Fruit fly (Drosophila melanogaster): Measurements from ENCODE around the gene CG6299.
A peak's percentile ranks its signal among the peaks of the same experiment; 100 is the strongest.

The CG6299 gene

dm6 chrX:15450327-15450644, 12.2 kb upstream of the CG6299 start:
- TF ChIP-seq Hr96 (GFP tag; optimal IDR thresholded peaks at IDR 0.05) = no peak
- TF ChIP-seq cnc (optimal IDR thresholded peaks at IDR 0.05) = peak in 1 of 2 experiments; percentile 18
- no peak for TF ChIP-seq tj (GFP tag; optimal IDR thresholded peaks at IDR 0.05)
- TF ChIP-seq ovo (GFP tag; optimal IDR thresholded peaks at IDR 0.05) = no peak
- TF ChIP-seq CG12768 (GFP tag; optimal IDR thresholded peaks at IDR 0.05) = no peak
- TF ChIP-seq CG11617 (GFP tag; optimal IDR thresholded peaks at IDR 0.05) = no peak
- no peak for TF ChIP-seq cic (GFP tag; optimal IDR thresholded peaks at IDR 0.05)
- peak; percentile 96 for TF ChIP-seq Mnt (GFP tag; optimal IDR thresholded peaks at IDR 0.05)

- TF ChIP-seq CG14711 (tag; optimal IDR thresholded peaks at IDR 0.05) = peak; percentile 43
- TF ChIP-seq toe (GFP tag; optimal IDR thresholded peaks at IDR 0.05) = peak; percentile 2
- TF ChIP-seq tj (GFP tag; optimal IDR thresholded peaks at IDR 0.05) = peak; percentile 59
- TF ChIP-seq CG1620 (GFP tag; optimal IDR thresholded peaks at IDR 0.05) = peak; percentile 1
- TF ChIP-seq Hr96 (GFP tag; optimal IDR thresholded peaks at IDR 0.05) = peak; percentile 21
- no peak for TF ChIP-seq CG5204 (GFP tag; optimal IDR thresholded peaks at IDR 0.05)
- TF ChIP-seq CG7101 (tag; optimal IDR thresholded peaks at IDR 0.05) = peak; percentile 67
- no peak for TF ChIP-seq CG12768 (GFP tag; optimal IDR thresholded peaks at IDR 0.05)
- TF ChIP-seq Mnt (GFP tag; optimal IDR thresholded peaks at IDR 0.05) = peak; percentile 81
- peak; percentile 71 for TF ChIP-seq CG11617 (GFP tag; optimal IDR thresholded peaks at IDR 0.05)
- peak; percentile 2 for TF ChIP-seq CG33017 (tag; optimal IDR thresholded peaks at IDR 0.05)
- peak; percentile 95 for TF ChIP-seq ovo (GFP tag; optimal IDR thresholded peaks at IDR 0.05)
- no peak for TF ChIP-seq kay (GFP tag; ENCODE audit: borderline replicate concordance)
- TF ChIP-seq pad (GFP tag; optimal IDR thresholded peaks at IDR 0.05) = peak; percentile 61
- peak; percentile 67 for TF ChIP-seq bab1 (GFP tag; optimal IDR thresholded peaks at IDR 0.05)
- no peak for TF ChIP-seq Crg-1 (GFP tag; optimal IDR thresholded peaks at IDR 0.05)
- peak; percentile 54 for TF ChIP-seq cic (GFP tag; optimal IDR thresholded peaks at IDR 0.05)
- no peak for TF ChIP-seq Clk (GFP tag; optimal IDR thresholded peaks at IDR 0.05)
- TF ChIP-seq cnc (optimal IDR thresholded peaks at IDR 0.05) = no peak
- TF ChIP-seq CG7045 (GFP tag; optimal IDR thresholded peaks at IDR 0.05) = peak; percentile 15
Measured at dm6 chrX:15453121-15453520, 9.4 kb upstream of the CG6299 start, which contains the start of gene CG11655. Gene CG11655, plus strand, starts transcription at chrX:15453471.

- TF ChIP-seq cic (GFP tag; optimal IDR thresholded peaks at IDR 0.05) (peak; percentile 5), toe (GFP tag; optimal IDR thresholded peaks at IDR 0.05) (no peak)
Measured at dm6 chrX:15464531-15464930, 2.0 kb downstream of the CG6299 start.

DNA sequence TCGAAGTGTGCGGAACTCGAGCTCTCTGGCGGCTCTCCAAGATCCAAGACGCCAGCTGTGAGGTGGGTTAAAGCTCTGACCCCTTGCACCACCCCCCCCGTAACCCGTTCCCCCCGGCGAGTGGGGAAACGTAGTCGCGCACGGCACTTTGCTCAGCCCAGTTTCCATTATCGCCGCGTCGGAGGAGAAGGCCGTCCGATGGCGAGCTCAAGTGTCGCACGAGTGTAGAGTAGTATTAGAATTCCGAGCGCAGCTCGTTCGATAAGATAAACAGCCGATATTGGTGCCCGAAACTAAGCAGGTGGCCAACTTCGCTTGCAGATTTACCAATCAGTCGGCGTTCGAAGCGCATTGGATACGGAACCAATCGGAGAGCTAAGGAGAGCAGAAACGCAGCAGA, 2.9 kb downstream of the CG6299 start:
- TF ChIP-seq cnc (optimal IDR thresholded peaks at IDR 0.05) (no peak), CG7101 (tag; optimal IDR thresholded peaks at IDR 0.05) (no peak), pad (GFP tag; optimal IDR thresholded peaks at IDR 0.05) (peak; percentile 97), toe (GFP tag; optimal IDR thresholded peaks at IDR 0.05) (no peak), cic (GFP tag; optimal IDR thresholded peaks at IDR 0.05) (peak; percentile 26), Hr96 (GFP tag; optimal IDR thresholded peaks at IDR 0.05) (no peak), CG5204 (GFP tag; optimal IDR thresholded peaks at IDR 0.05) (no peak), kay (GFP tag; ENCODE audit: borderline replicate concordance) (no peak), Mnt (GFP tag; optimal IDR thresholded peaks at IDR 0.05) (peak; percentile 15), ovo (GFP tag; optimal IDR thresholded peaks at IDR 0.05) (no peak), bab1 (GFP tag; optimal IDR thresholded peaks at IDR 0.05) (no peak), CG7045 (GFP tag; optimal IDR thresholded peaks at IDR 0.05) (no peak), tj (GFP tag; optimal IDR thresholded peaks at IDR 0.05) (no peak), CG33017 (tag; optimal IDR thresholded peaks at IDR 0.05) (no peak), CG14711 (tag; optimal IDR thresholded peaks at IDR 0.05) (no peak), Crg-1 (GFP tag; optimal IDR thresholded peaks at IDR 0.05) (no peak)

DNA sequence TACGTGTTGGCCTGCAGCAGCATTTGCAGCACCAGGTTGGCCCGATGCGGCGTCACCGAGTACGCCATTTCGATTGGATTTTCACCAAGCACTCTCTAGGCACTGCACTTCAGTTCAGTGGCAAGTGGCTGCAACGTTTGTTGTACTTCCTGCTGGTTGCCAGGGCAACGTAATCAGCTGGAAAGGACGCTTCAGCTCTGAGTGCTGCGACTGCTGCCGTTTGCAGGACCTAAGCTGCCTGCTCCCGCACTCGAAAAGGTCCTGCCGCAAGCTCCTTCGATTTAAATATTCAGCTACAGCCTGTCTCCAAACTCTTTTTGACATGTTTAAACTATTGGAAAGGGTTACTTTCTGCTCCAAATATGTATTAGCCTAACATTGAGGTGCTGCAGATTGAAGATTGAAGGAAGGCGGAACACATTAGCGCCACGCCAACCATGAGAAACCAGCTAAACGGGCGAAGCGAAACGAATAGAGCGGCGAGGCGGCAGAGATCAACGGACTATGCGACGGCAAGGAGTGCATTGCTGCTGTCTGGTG, 5.0 kb downstream of the CG6299 start, which contains the start of the genes CG15642 and CG15641:
Gene CG15642 (minus strand): TSS at position 356 of the 540 bp plus-strand sequence.
Gene CG15641 (plus strand): TSS at position 490 of the 540 bp plus-strand sequence.
- TF ChIP-seq bab1 (GFP tag; optimal IDR thresholded peaks at IDR 0.05) (no peak), CG7045 (GFP tag; optimal IDR thresholded peaks at IDR 0.05) (no peak), Hr96 (GFP tag; optimal IDR thresholded peaks at IDR 0.05) (no peak), CG12768 (GFP tag; optimal IDR thresholded peaks at IDR 0.05) (no peak), CG33017 (tag; optimal IDR thresholded peaks at IDR 0.05) (no peak), cnc (optimal IDR thresholded peaks at IDR 0.05) (no peak), kay (GFP tag; ENCODE audit: borderline replicate concordance) (no peak), ovo (GFP tag; optimal IDR thresholded peaks at IDR 0.05) (no peak)

DNA sequence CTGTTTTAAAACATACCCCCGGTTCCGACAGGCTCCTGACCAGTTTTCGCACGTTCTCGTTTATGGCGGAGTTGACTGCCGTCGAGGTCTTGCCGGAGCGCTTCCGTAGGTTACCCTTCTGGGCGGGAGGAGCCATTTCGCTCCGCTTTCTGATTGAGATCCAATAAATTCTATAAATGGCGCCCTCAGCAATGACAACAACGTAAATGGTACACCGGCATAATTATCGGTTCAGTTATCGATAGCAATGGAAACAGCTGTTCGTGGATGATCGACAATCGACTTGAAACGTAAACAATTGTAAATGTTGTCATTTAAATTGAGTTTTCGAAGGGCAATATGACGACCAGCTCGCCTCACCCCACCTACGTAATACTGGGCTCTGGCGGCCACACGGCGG, 9.4 kb downstream of the CG6299 start, which contains the start of the genes Grip128 and Alg14:
Gene Grip128 (minus strand): TSS at position 216 of the 400 bp plus-strand sequence.
Gene Alg14 (plus strand): TSS at position 261 of the 400 bp plus-strand sequence.
- TF ChIP-seq Mnt (GFP tag; optimal IDR thresholded peaks at IDR 0.05) = no peak
- TF ChIP-seq CG12768 (GFP tag; optimal IDR thresholded peaks at IDR 0.05) = no peak
- no peak for TF ChIP-seq ovo (GFP tag; optimal IDR thresholded peaks at IDR 0.05)
- TF ChIP-seq CG7045 (GFP tag; optimal IDR thresholded peaks at IDR 0.05) = no peak
- no peak for TF ChIP-seq cic (GFP tag; optimal IDR thresholded peaks at IDR 0.05)
- TF ChIP-seq bab1 (GFP tag; optimal IDR thresholded peaks at IDR 0.05) = no peak
- TF ChIP-seq CG33017 (tag; optimal IDR thresholded peaks at IDR 0.05) = no peak
- no peak for TF ChIP-seq Hr96 (GFP tag; optimal IDR thresholded peaks at IDR 0.05)

- TF ChIP-seq bab1 (GFP tag; optimal IDR thresholded peaks at IDR 0.05) (peak; percentile 8), Mnt (GFP tag; optimal IDR thresholded peaks at IDR 0.05) (no peak)
Measured at dm6 chrX:15475367-15475789, 12.9 kb downstream of the CG6299 start, which contains the start of gene mh. Gene mh, minus strand, starts transcription at chrX:15475400.
